Fruit fly (Drosophila melanogaster) whole organism, embryonic: ENCODE measurements around the gene CG6005.

Source experiments
- Blimp-1 ChIP-seq: fragments of 200-800 bp; sonication (Bioruptor generic); optimal IDR thresholded peaks from 3 replicates; lab custom pipeline; 2018; ENCODE audit warnings: missing biosample characterization, missing genetic modification characterization, mild to moderate bottlenecking, moderate library complexity, missing genetic modification reagents
- CG10462 ChIP-seq: fragments of 200-800 bp; sonication (Bioruptor generic); optimal IDR thresholded peaks from 2 replicates; lab custom pipeline; 2016; ENCODE audit warnings: missing biosample characterization, missing genetic modification characterization
- CG11723 ChIP-seq: fragments of 200-800 bp; sonication (Bioruptor generic); optimal IDR thresholded peaks from 2 replicates; lab custom pipeline; 2017; ENCODE audit warnings: missing biosample characterization, mild to moderate bottlenecking, missing genetic modification characterization
- CG13287 ChIP-seq: fragments of 200-800 bp; sonication (Bioruptor generic); IDR thresholded peaks from 2 replicates; pipeline ENCODE4 v1.3.6; 2022; ENCODE audit warnings: missing biosample characterization, missing genetic modification characterization; ENCODE audit not compliant: partially characterized antibody
- CG15269 ChIP-seq: fragments of 200-800 bp; sonication (Bioruptor generic); optimal IDR thresholded peaks from 2 replicates; lab custom pipeline; 2018; ENCODE audit warnings: missing biosample characterization, mild to moderate bottlenecking, missing genetic modification characterization, moderate library complexity
- CG2120 ChIP-seq: fragments of 200-800 bp; sonication (Bioruptor generic); optimal IDR thresholded peaks from 3 replicates; lab custom pipeline; 2016; ENCODE audit warnings: missing biosample characterization, missing genetic modification characterization
- CG4424 ChIP-seq: fragments of 200-800 bp; sonication (Bioruptor generic); optimal IDR thresholded peaks from 3 replicates; lab custom pipeline; 2016; ENCODE audit warnings: missing biosample characterization, missing genetic modification characterization
- CG6683 ChIP-seq: fragments of 200-800 bp; sonication (Bioruptor generic); optimal IDR thresholded peaks from 2 replicates; lab custom pipeline; 2017; ENCODE audit warnings: missing biosample characterization, mild to moderate bottlenecking, missing genetic modification characterization, missing genetic modification reagents
- CG9727 ChIP-seq: fragments of 200-800 bp; sonication (Bioruptor generic); optimal IDR thresholded peaks from 3 replicates; lab custom pipeline; 2017; ENCODE audit warnings: missing biosample characterization, mild to moderate bottlenecking, missing genetic modification characterization
- Hand ChIP-seq: fragments of 200-800 bp; sonication (Bioruptor generic); optimal IDR thresholded peaks from 2 replicates; lab custom pipeline; 2017; ENCODE audit warnings: mild to moderate bottlenecking, missing biosample characterization, missing genetic modification reagents, missing genetic modification characterization
- HmgD ChIP-seq: fragments of 200-800 bp; sonication (Bioruptor generic); optimal IDR thresholded peaks from 3 replicates; lab custom pipeline; 2016; ENCODE audit warnings: missing biosample characterization, missing genetic modification characterization
- Rx ChIP-seq: fragments of 200-800 bp; sonication (Bioruptor generic); IDR thresholded peaks from 2 replicates; pipeline ENCODE4 v1.3.6; 2022; ENCODE audit warnings: missing biosample characterization, missing genetic modification characterization
- fu2 ChIP-seq: fragments of 200-800 bp; sonication (Bioruptor generic); optimal IDR thresholded peaks from 2 replicates; lab custom pipeline; 2016; ENCODE audit warnings: missing biosample characterization, missing genetic modification characterization
- tap ChIP-seq: fragments of 200-800 bp; optimal IDR thresholded peaks from 3 replicates; lab custom pipeline; 2019; ENCODE audit warnings: missing biosample characterization, mild to moderate bottlenecking, missing genetic modification characterization, moderate library complexity

- no peak for TF ChIP-seq HmgD (GFP tag; lab: Kevin White, UChicago)
- TF ChIP-seq CG2120 (GFP tag; lab: Kevin White, UChicago), result no peak
- TF ChIP-seq fu2, result no peak
- no peak for TF ChIP-seq CG9727 (GFP tag; lab: Kevin White, UChicago)
- TF ChIP-seq Blimp-1, result peak; percentile 78
- TF ChIP-seq CG6683 (GFP tag; lab: Kevin White, UChicago), result no peak
- TF ChIP-seq tap, result no peak
- no peak for TF ChIP-seq CG15269 (tag; lab: Kevin White, UChicago)
- TF ChIP-seq Rx (GFP tag; lab: Robert Waterston, UW), result no peak
- TF ChIP-seq CG10462 (GFP tag; lab: Kevin White, UChicago), result no peak
- no peak for TF ChIP-seq CG4424 (GFP tag; lab: Kevin White, UChicago)
- TF ChIP-seq CG11723, result no peak
- no peak for TF ChIP-seq CG13287 (GFP tag; lab: Robert Waterston, UW)
- no peak for TF ChIP-seq Hand (GFP tag; lab: Kevin White, UChicago)
These were observed 9.4 kb upstream of the CG6005 start, which contains the start of gene CG6026 for dm6 chr3R:19033238-19033637.
